Fruit fly (Drosophila melanogaster): ENCODE data around the gene Prp18.
A peak's percentile ranks its signal among the peaks of the same experiment; 100 is the strongest.

dm6 chr3R:19028758-19029157 lies 2.3 kb downstream of the Prp18 start, which contains the start of the genes GatA and P5cr:
- TF ChIP-seq OdsH (GFP tag; optimal IDR thresholded peaks at IDR 0.05) = peak; percentile 83
- no peak for TF ChIP-seq Hr78 (GFP tag; optimal IDR thresholded peaks at IDR 0.05)
- TF ChIP-seq woc (GFP tag; optimal IDR thresholded peaks at IDR 0.05) = no peak
- TF ChIP-seq psq (GFP tag; optimal IDR thresholded peaks at IDR 0.05) = peak; percentile 54
- TF ChIP-seq sage (GFP tag; optimal IDR thresholded peaks at IDR 0.05) = no peak
- peak; percentile 80 for TF ChIP-seq br (GFP tag; optimal IDR thresholded peaks at IDR 0.05)
- TF ChIP-seq GATAd (GFP tag; optimal IDR thresholded peaks at IDR 0.05) = no peak
- peak; percentile 55 for TF ChIP-seq Sp1 (GFP tag; optimal IDR thresholded peaks at IDR 0.05)
- TF ChIP-seq Myc (optimal IDR thresholded peaks at IDR 0.05) = no peak
- TF ChIP-seq usp (GFP tag; optimal IDR thresholded peaks at IDR 0.05) = no peak
- TF ChIP-seq brk (GFP tag; optimal IDR thresholded peaks at IDR 0.05) = no peak
- peak; percentile 69 for TF ChIP-seq sv (GFP tag; optimal IDR thresholded peaks at IDR 0.05)
- TF ChIP-seq pan (optimal IDR thresholded peaks at IDR 0.05) = no peak

Measured in whole organism, wandering third instar larva.